Fruit fly (Drosophila melanogaster): ENCODE results near the gene CG32647.

dm6 chrX:12732486-12732885 lies 52.3 kb downstream of the CG32647 start:
- TF ChIP-seq CG14711 (tag; optimal IDR thresholded peaks at IDR 0.05), result no peak
- peak; percentile 12 for TF ChIP-seq Mnt (GFP tag; optimal IDR thresholded peaks at IDR 0.05)
- no peak for TF ChIP-seq Crg-1 (GFP tag; optimal IDR thresholded peaks at IDR 0.05)
